Fruit fly (Drosophila melanogaster) whole organism, embryonic: ENCODE results near the gene fliI.

Experiments
- Abd-B ChIP-seq: fragments of 200-800 bp; sonication (Bioruptor generic); optimal IDR thresholded peaks from 2 replicates; lab custom pipeline; 2018; ENCODE audit warnings: missing biosample characterization, mild to moderate bottlenecking, missing genetic modification characterization, moderate library complexity
- C15 ChIP-seq: fragments of 200-800 bp; sonication (Bioruptor generic); IDR thresholded peaks from 3 replicates; pipeline ENCODE4 v1.3.6; 2022; ENCODE audit warnings: missing biosample characterization, missing genetic modification characterization
- CG10366 ChIP-seq: fragments of 200-800 bp; sonication (Bioruptor generic); IDR thresholded peaks from 2 replicates; pipeline ENCODE4 v1.3.6; 2022; ENCODE audit warnings: missing biosample characterization, missing genetic modification characterization
- CG10959 ChIP-seq: fragments of 200-800 bp; sonication (Bioruptor generic); IDR thresholded peaks from 2 replicates; pipeline ENCODE4 v1.3.6; 2022; ENCODE audit warnings: missing biosample characterization, missing genetic modification characterization
- CG11247 ChIP-seq: fragments of 200-800 bp; sonication (Bioruptor generic); IDR thresholded peaks from 2 replicates; pipeline ENCODE4 v1.3.6; 2022; ENCODE audit warnings: missing biosample characterization, missing genetic modification characterization
- CG12155 ChIP-seq: fragments of 200-800 bp; sonication (Bioruptor generic); optimal IDR thresholded peaks from 3 replicates; lab custom pipeline; 2016; ENCODE audit warnings: missing biosample characterization, missing genetic modification characterization
- CG12942 ChIP-seq: fragments of 200-800 bp; sonication (Bioruptor generic); optimal IDR thresholded peaks from 3 replicates; lab custom pipeline; 2016; ENCODE audit warnings: missing biosample characterization, missing genetic modification characterization
- CG14710 ChIP-seq: fragments of 200-800 bp; sonication (Bioruptor generic); optimal IDR thresholded peaks from 3 replicates; lab custom pipeline; 2019; ENCODE audit warnings: missing biosample characterization, mild to moderate bottlenecking, missing genetic modification characterization, moderate library complexity
- CG15269 ChIP-seq: fragments of 200-800 bp; sonication (Bioruptor generic); optimal IDR thresholded peaks from 2 replicates; lab custom pipeline; 2018; ENCODE audit warnings: missing biosample characterization, mild to moderate bottlenecking, missing genetic modification characterization, moderate library complexity
- CG15514 ChIP-seq: fragments of 200-800 bp; sonication (Bioruptor generic); optimal IDR thresholded peaks from 3 replicates; lab custom pipeline; 2017; ENCODE audit warnings: missing biosample characterization, missing genetic modification characterization, mild to moderate bottlenecking, moderate library complexity, missing genetic modification reagents
- CG16863 ChIP-seq: fragments of 200-800 bp; sonication (Bioruptor generic); optimal IDR thresholded peaks from 3 replicates; lab custom pipeline; 2016; ENCODE audit warnings: missing biosample characterization, missing genetic modification characterization
- CG17829 ChIP-seq: fragments of 200-800 bp; optimal IDR thresholded peaks from 2 replicates; lab custom pipeline; 2019; ENCODE audit warnings: missing biosample characterization, mild to moderate bottlenecking, missing genetic modification characterization, moderate library complexity
- CG18262 ChIP-seq: fragments of 200-800 bp; optimal IDR thresholded peaks from 3 replicates; lab custom pipeline; 2019; ENCODE audit warnings: missing biosample characterization, mild to moderate bottlenecking, missing genetic modification characterization, moderate library complexity
- CG3838 ChIP-seq: fragments of 200-800 bp; sonication (Bioruptor generic); optimal IDR thresholded peaks from 3 replicates; lab custom pipeline; 2016; ENCODE audit warnings: missing biosample characterization, missing genetic modification characterization
- CG4282 ChIP-seq: fragments of 200-800 bp; sonication (Bioruptor generic); optimal IDR thresholded peaks from 2 replicates; lab custom pipeline; 2016; ENCODE audit warnings: missing biosample characterization, missing genetic modification characterization
- CG4820 ChIP-seq: fragments of 200-800 bp; sonication (Bioruptor generic); optimal IDR thresholded peaks from 3 replicates; lab custom pipeline; 2016; ENCODE audit warnings: missing biosample characterization, missing genetic modification characterization
- CG6654 ChIP-seq: fragments of 200-800 bp; sonication (Bioruptor generic); optimal IDR thresholded peaks from 2 replicates; lab custom pipeline; 2017; ENCODE audit warnings: missing biosample characterization, mild to moderate bottlenecking, missing genetic modification characterization
- CG6791 ChIP-seq: fragments of 200-800 bp; sonication (Bioruptor generic); IDR thresholded peaks from 3 replicates; pipeline ENCODE4 v1.3.6; 2022; ENCODE audit warnings: missing biosample characterization, missing genetic modification characterization; ENCODE audit not compliant: partially characterized antibody
- CG8944 ChIP-seq: fragments of 200-800 bp; sonication (Bioruptor generic); optimal IDR thresholded peaks from 3 replicates; lab custom pipeline; 2016; ENCODE audit warnings: missing biosample characterization, missing genetic modification characterization
- Chrac-16 ChIP-seq: fragments of 200-800 bp; sonication (Bioruptor generic); optimal IDR thresholded peaks from 3 replicates; lab custom pipeline; 2016; ENCODE audit warnings: missing biosample characterization, missing genetic modification characterization
- Dfd ChIP-seq, 2 experiments: fragments of >200 bp; optimal IDR thresholded peaks; 2 replicates each; lab custom pipeline; 2017; ENCODE audit warnings: missing biosample characterization in 2 of 2, missing genetic modification characterization in 2 of 2
- Dip2 ChIP-seq: fragments of 200-800 bp; sonication (Bioruptor generic); IDR thresholded peaks from 2 replicates; pipeline ENCODE4 v1.3.6; 2022; ENCODE audit warnings: missing biosample characterization, missing genetic modification characterization
- Dref ChIP-seq: fragments of 200-800 bp; sonication (Bioruptor generic); IDR thresholded peaks from 2 replicates; pipeline ENCODE4 v1.3.6; 2022; ENCODE audit warnings: missing biosample characterization, missing genetic modification characterization
- Ets97D ChIP-seq: fragments of 200-800 bp; sonication (Bioruptor generic); optimal IDR thresholded peaks from 3 replicates; lab custom pipeline; 2016; ENCODE audit warnings: missing biosample characterization, missing genetic modification characterization
- Fer1 ChIP-seq: fragments of 200-800 bp; sonication (Bioruptor generic); optimal IDR thresholded peaks from 2 replicates; lab custom pipeline; 2017; ENCODE audit warnings: missing biosample characterization, mild to moderate bottlenecking, missing genetic modification characterization
- Neu2 ChIP-seq: fragments of 200-800 bp; sonication (Bioruptor generic); optimal IDR thresholded peaks from 3 replicates; lab custom pipeline; 2016; ENCODE audit warnings: missing biosample characterization, missing genetic modification characterization, borderline replicate concordance
- Nf-YC ChIP-seq: fragments of 200-800 bp; optimal IDR thresholded peaks from 3 replicates; lab custom pipeline; 2019; ENCODE audit warnings: missing biosample characterization, mild to moderate bottlenecking, missing genetic modification characterization, moderate library complexity
- Poxn ChIP-seq: fragments of 200-800 bp; sonication (Bioruptor generic); IDR thresholded peaks from 2 replicates; pipeline ENCODE4 v1.3.6; 2022; ENCODE audit warnings: missing biosample characterization, missing genetic modification characterization
- Sin3A ChIP-seq: fragments of >200 bp; optimal IDR thresholded peaks from 2 replicates; lab custom pipeline; 2018
- Usf ChIP-seq: fragments of 200-800 bp; sonication (Bioruptor generic); optimal IDR thresholded peaks from 2 replicates; lab custom pipeline; 2017; ENCODE audit warnings: missing genotype, missing biosample characterization, missing genetic modification characterization
- chm ChIP-seq: fragments of 200-800 bp; sonication (Bioruptor generic); IDR thresholded peaks from 2 replicates; pipeline ENCODE4 v1.3.6; 2022; ENCODE audit warnings: missing biosample characterization, missing genetic modification characterization
- danr ChIP-seq: fragments of 200-800 bp; sonication (Bioruptor generic); IDR thresholded peaks from 2 replicates; pipeline ENCODE4 v1.3.6; 2022; ENCODE audit warnings: missing biosample characterization, missing genetic modification characterization
- eyg ChIP-seq: fragments of 200-800 bp; sonication (Bioruptor generic); optimal IDR thresholded peaks from 3 replicates; lab custom pipeline; 2016; ENCODE audit warnings: missing biosample characterization, missing genetic modification characterization
- grau ChIP-seq: fragments of 200-800 bp; optimal IDR thresholded peaks from 3 replicates; lab custom pipeline; 2019; ENCODE audit warnings: missing biosample characterization, mild to moderate bottlenecking, missing genetic modification characterization, moderate library complexity
- gsb ChIP-seq: fragments of 200-800 bp; sonication (Bioruptor generic); IDR thresholded peaks from 2 replicates; pipeline ENCODE4 v1.3.6; 2022; ENCODE audit warnings: missing biosample characterization, missing genetic modification characterization
- h ChIP-seq: fragments of >200 bp; optimal IDR thresholded peaks from 2 replicates; lab custom pipeline; 2017
- hbn ChIP-seq: fragments of 200-800 bp; sonication (Bioruptor generic); IDR thresholded peaks from 2 replicates; pipeline ENCODE4 v1.3.6; 2022; ENCODE audit warnings: missing biosample characterization, missing genetic modification characterization; ENCODE audit not compliant: partially characterized antibody
- ken ChIP-seq: fragments of 200-800 bp; sonication (Bioruptor generic); IDR thresholded peaks from 3 replicates; pipeline ENCODE4 v1.3.6; 2022; ENCODE audit warnings: missing biosample characterization, missing genetic modification characterization
- nau ChIP-seq: fragments of 200-800 bp; sonication (Bioruptor generic); optimal IDR thresholded peaks from 3 replicates; lab custom pipeline; 2017; ENCODE audit warnings: missing biosample characterization, mild to moderate bottlenecking, missing genetic modification characterization, missing genetic modification reagents
- nerfin-1 ChIP-seq: fragments of 200-800 bp; sonication (Bioruptor generic); optimal IDR thresholded peaks from 3 replicates; lab custom pipeline; 2019; ENCODE audit warnings: missing biosample characterization, mild to moderate bottlenecking, missing genetic modification characterization, moderate library complexity
- nmo ChIP-seq: fragments of 200-800 bp; sonication (Bioruptor generic); optimal IDR thresholded peaks from 2 replicates; lab custom pipeline; 2018; ENCODE audit warnings: missing biosample characterization, mild to moderate bottlenecking, missing genetic modification characterization, moderate library complexity
- pb ChIP-seq: fragments of 200-800 bp; sonication (Bioruptor generic); optimal IDR thresholded peaks from 3 replicates; lab custom pipeline; 2016; ENCODE audit warnings: missing biosample characterization, missing genetic modification characterization
- phol ChIP-seq: fragments of 200-800 bp; sonication (Bioruptor generic); optimal IDR thresholded peaks from 3 replicates; lab custom pipeline; 2018; ENCODE audit warnings: missing biosample characterization, mild to moderate bottlenecking, missing genetic modification characterization, moderate library complexity
- pita ChIP-seq: fragments of 200-800 bp; sonication (Bioruptor generic); optimal IDR thresholded peaks from 2 replicates; lab custom pipeline; 2017; ENCODE audit warnings: missing biosample characterization, mild to moderate bottlenecking, missing genetic modification characterization
- salm ChIP-seq: fragments of 200-800 bp; sonication (Bioruptor generic); optimal IDR thresholded peaks from 2 replicates; lab custom pipeline; 2018; ENCODE audit warnings: missing biosample characterization, mild to moderate bottlenecking, missing genetic modification characterization
- sens-2 ChIP-seq: fragments of 200-800 bp; sonication (Bioruptor generic); IDR thresholded peaks from 2 replicates; pipeline ENCODE4 v1.3.6; 2022; ENCODE audit warnings: missing biosample characterization, missing genetic modification characterization
- sima ChIP-seq: fragments of 200-800 bp; sonication (Bioruptor generic); optimal IDR thresholded peaks from 2 replicates; lab custom pipeline; 2016; ENCODE audit warnings: missing biosample characterization, missing genetic modification characterization
- sob ChIP-seq: fragments of 200-800 bp; sonication (Bioruptor generic); IDR thresholded peaks from 2 replicates; pipeline ENCODE4 v1.3.6; 2022; ENCODE audit warnings: missing biosample characterization, missing genetic modification characterization
- sug ChIP-seq: fragments of 200-800 bp; optimal IDR thresholded peaks from 2 replicates; lab custom pipeline; 2019; ENCODE audit warnings: missing biosample characterization, mild to moderate bottlenecking, missing genetic modification characterization, moderate library complexity
- tgo ChIP-seq: fragments of 200-800 bp; sonication (Bioruptor generic); IDR thresholded peaks from 3 replicates; pipeline ENCODE4 v1.3.6; 2022; ENCODE audit warnings: missing biosample characterization, missing genetic modification characterization

Gene fliI

dm6 chrX:21306485-21307142 lies 32.9 kb upstream of the fliI start, which contains the start of gene Abca3 (continued):
- TF ChIP-seq nmo (GFP tag; lab: Kevin White, UChicago) (peak; percentile 67), chm (GFP tag; lab: Robert Waterston, UW) (peak; percentile 40; the same call in 1 of the 2 replicates), CG12155 (GFP tag; lab: Kevin White, UChicago) (peak; percentile 55), phol (tag; lab: Kevin White, UChicago) (peak; percentile 64), sob (peak; percentile 71), Sin3A (lab: Kevin White, UChicago) (peak; percentile 38), pita (GFP tag; lab: Kevin White, UChicago) (no peak), Abd-B (GFP tag; lab: Kevin White, UChicago) (peak; percentile 17), eyg (GFP tag; lab: Kevin White, UChicago) (peak; percentile 50), salm (tag; lab: Kevin White, UChicago) (peak; percentile 9), Chrac-16 (GFP tag; lab: Kevin White, UChicago) (no peak), Dip2 (no peak), CG12942 (GFP tag; lab: Kevin White, UChicago) (peak; percentile 6), CG10366 (GFP tag; lab: Robert Waterston, UW) (peak; percentile 21; the same call in 1 of the 2 replicates), nau (GFP tag; lab: Kevin White, UChicago) (no peak), Fer1 (GFP tag; lab: Kevin White, UChicago) (peak; percentile 74), CG11247 (GFP tag; lab: Robert Waterston, UW) (peak; percentile 40; the same call in 1 of the 2 replicates), grau (tag; lab: Kevin White, UChicago) (peak; percentile 80), C15 (GFP tag; lab: Robert Waterston, UW) (0 out of 3 replicates have a peak, but pooled peaks have one; percentile 28), Nf-YC (tag; lab: Kevin White, UChicago) (peak; percentile 73), CG15269 (tag; lab: Kevin White, UChicago) (peak; percentile 69), gsb (GFP tag; lab: Robert Waterston, UW) (no peak; the same call in 1 of the 2 replicates), CG6791 (GFP tag; lab: Robert Waterston, UW) (0 out of 3 replicates have a peak, but pooled peaks have one; percentile 39), Dfd (GFP tag; optimal IDR thresholded peaks at IDR 0.05; lab: Kevin White, UChicago) (no peak), hbn (GFP tag; lab: Robert Waterston, UW) (no peak), Ets97D (no peak), CG4282 (GFP tag; lab: Kevin White, UChicago) (no peak), h (lab: Kevin White, UChicago) (no peak), CG4820 (GFP tag; lab: Kevin White, UChicago) (no peak), pb (peak; percentile 34), CG8944 (GFP tag; lab: Kevin White, UChicago) (peak; percentile 24), CG15514 (GFP tag; lab: Kevin White, UChicago) (peak; percentile 74), CG14710 (peak; percentile 55), Poxn (GFP tag; lab: Robert Waterston, UW) (peak; percentile 14; the same call in 1 of the 2 replicates), CG6654 (GFP tag; lab: Kevin White, UChicago) (no peak), CG16863 (peak; percentile 29), nerfin-1 (tag; lab: Kevin White, UChicago) (no peak), sima (GFP tag; lab: Kevin White, UChicago) (no peak), Usf (GFP tag; lab: Kevin White, UChicago) (peak; percentile 12), Neu2 (no peak), ken (GFP tag; lab: Robert Waterston, UW) (peak; percentile 39; the same call in 1 of the 3 replicates), CG3838 (peak; percentile 40), CG10959 (GFP tag; lab: Robert Waterston, UW) (0 out of 2 replicates have a peak, but pooled peaks have one; percentile 13), tgo (GFP tag; lab: Robert Waterston, UW) (peak; percentile 47; the same call in 2 of the 3 replicates), danr (GFP tag; lab: Robert Waterston, UW) (0 out of 2 replicates have a peak, but pooled peaks have one; percentile 18), sens-2 (GFP tag; lab: Robert Waterston, UW) (no peak; the same call in 1 of the 2 replicates), sug (peak; percentile 83), Dref (GFP tag; lab: Robert Waterston, UW) (peak; percentile 69), CG17829 (tag; lab: Kevin White, UChicago) (peak; percentile 54), CG18262 (tag; lab: Kevin White, UChicago) (peak; percentile 68)
